Fruit fly (Drosophila melanogaster): ENCODE data around the gene crq.

- TF ChIP-seq pan (optimal IDR thresholded peaks at IDR 0.05) (no peak), usp (GFP tag; optimal IDR thresholded peaks at IDR 0.05) (no peak), Dll (optimal IDR thresholded peaks at IDR 0.05) (no peak), psq (optimal IDR thresholded peaks at IDR 0.05) (no peak), CG8478 (optimal IDR thresholded peaks at IDR 0.05) (peak; percentile 37)
These were observed 26.1 kb upstream of the crq start for dm6 chr2L:478749-479482.
